Fruit fly (Drosophila melanogaster): ENCODE measurements around the gene C3G.
A peak's percentile ranks its signal among the peaks of the same experiment; 100 is the strongest.

The C3G gene

DNA sequence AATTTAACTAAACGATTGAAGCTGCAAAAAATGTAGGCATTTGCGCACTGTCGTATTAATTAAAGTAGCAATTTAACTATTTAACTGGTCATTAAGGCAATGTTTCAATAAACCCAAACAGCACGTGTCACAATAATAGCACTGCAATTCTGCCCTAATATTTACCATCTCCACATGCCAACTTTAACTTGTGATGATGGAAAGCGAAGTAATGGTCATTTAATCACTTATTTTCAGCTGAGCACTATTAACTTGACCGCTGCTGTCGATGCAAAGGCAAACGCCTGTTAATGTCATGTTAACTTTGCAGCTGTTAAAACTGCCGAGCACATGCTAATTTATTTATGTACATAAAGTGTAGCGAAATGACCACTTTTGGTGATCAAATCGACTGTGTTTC is 9.2 kb downstream of the C3G start (continued):
- peak; percentile 51 for TF ChIP-seq CG4617 (GFP tag; optimal IDR thresholded peaks at IDR 0.05; ENCODE audit: borderline replicate concordance)
- peak; percentile 72 for TF ChIP-seq emc (GFP tag; optimal IDR thresholded peaks at IDR 0.05)
- TF ChIP-seq NfI (GFP tag; optimal IDR thresholded peaks at IDR 0.05), result peak; percentile 86
- TF ChIP-seq CG1024 (GFP tag; IDR thresholded peaks at IDR 0.05), result peak; percentile 75
- peak; percentile 20 for TF ChIP-seq kay (GFP tag; optimal IDR thresholded peaks at IDR 0.05)
- TF ChIP-seq fd64A (GFP tag; optimal IDR thresholded peaks at IDR 0.05), result peak; percentile 12
- TF ChIP-seq CG8765 (GFP tag; IDR thresholded peaks at IDR 0.05), result 0 out of 2 replicates have a peak, but pooled peaks have one; percentile 37
- peak; percentile 80 for TF ChIP-seq caup (GFP tag; optimal IDR thresholded peaks at IDR 0.05; ENCODE audit: severe bottlenecking)
- peak; percentile 85 for TF ChIP-seq ind (GFP tag; optimal IDR thresholded peaks at IDR 0.05)
- no peak for TF ChIP-seq CG4328 (GFP tag; optimal IDR thresholded peaks at IDR 0.05)
- TF ChIP-seq jigr1 (GFP tag; IDR thresholded peaks at IDR 0.05), result peak; percentile 61; the same call in 2 of the 3 replicates
- TF ChIP-seq gt (GFP tag; IDR thresholded peaks at IDR 0.05), result no peak
- no peak for TF ChIP-seq CG42726 (GFP tag; IDR thresholded peaks at IDR 0.05; ENCODE audit: partially characterized antibody)
- peak; percentile 48; the same call in 1 of the 3 replicates for TF ChIP-seq C15 (GFP tag; IDR thresholded peaks at IDR 0.05)
- TF ChIP-seq Poxn (GFP tag; IDR thresholded peaks at IDR 0.05), result no peak
- peak; percentile 75 for TF ChIP-seq phol (tag; optimal IDR thresholded peaks at IDR 0.05)
- TF ChIP-seq CG2129 (GFP tag; IDR thresholded peaks at IDR 0.05; ENCODE audit: partially characterized antibody), result no peak
- TF ChIP-seq CG17359 (tag; optimal IDR thresholded peaks at IDR 0.05), result peak; percentile 86
- TF ChIP-seq knrl (GFP tag; IDR thresholded peaks at IDR 0.05; ENCODE audit: partially characterized antibody), result no peak
- TF ChIP-seq br (optimal IDR thresholded peaks at IDR 0.05), result no peak
- TF ChIP-seq btn (GFP tag; optimal IDR thresholded peaks at IDR 0.05), result peak; percentile 51
- no peak for TF ChIP-seq TFAM (GFP tag; optimal IDR thresholded peaks at IDR 0.05)
- TF ChIP-seq CG17568 (GFP tag; optimal IDR thresholded peaks at IDR 0.05), result peak; percentile 68
- peak; percentile 91 for TF ChIP-seq ci (GFP tag; IDR thresholded peaks at IDR 0.05)
- peak; percentile 73 for TF ChIP-seq CG8388 (GFP tag; optimal IDR thresholded peaks at IDR 0.05)
- peak; percentile 73 for TF ChIP-seq CG10147 (GFP tag; optimal IDR thresholded peaks at IDR 0.05)
- peak; percentile 75 for TF ChIP-seq CG30431 (GFP tag; optimal IDR thresholded peaks at IDR 0.05)
- peak; percentile 85 for TF ChIP-seq CG2199 (GFP tag; IDR thresholded peaks at IDR 0.05)
- 0 out of 2 replicates have a peak, but pooled peaks have one; percentile 58 for TF ChIP-seq rib (GFP tag; IDR thresholded peaks at IDR 0.05)
- TF ChIP-seq CG11696 (GFP tag; IDR thresholded peaks at IDR 0.05), result peak; percentile 95
- TF ChIP-seq run (tag; optimal IDR thresholded peaks at IDR 0.05), result peak; percentile 53
- TF ChIP-seq CG14667 (GFP tag; IDR thresholded peaks at IDR 0.05), result peak; percentile 74
- no peak for TF ChIP-seq CG10543 (GFP tag; optimal IDR thresholded peaks at IDR 0.05)
- TF ChIP-seq Six4 (GFP tag; optimal IDR thresholded peaks at IDR 0.05), result peak; percentile 56
- peak; percentile 82 for TF ChIP-seq bab2 (GFP tag; optimal IDR thresholded peaks at IDR 0.05)
- peak; percentile 73 for TF ChIP-seq pb (GFP tag; optimal IDR thresholded peaks at IDR 0.05)
- no peak for TF ChIP-seq tll (GFP tag; optimal IDR thresholded peaks at IDR 0.05)
- peak; percentile 61 for TF ChIP-seq CG12744 (GFP tag; optimal IDR thresholded peaks at IDR 0.05)
- TF ChIP-seq row (GFP tag; IDR thresholded peaks at IDR 0.05), result peak; percentile 84
- TF ChIP-seq lov (optimal IDR thresholded peaks at IDR 0.05), result no peak
- TF ChIP-seq lov (GFP tag; IDR thresholded peaks at IDR 0.05), result peak; percentile 62; the same call in 1 of the 3 replicates
- TF ChIP-seq Kr (GFP tag; optimal IDR thresholded peaks at IDR 0.05), result no peak
- TF ChIP-seq CG7271 (tag; optimal IDR thresholded peaks at IDR 0.05), result no peak
- TF ChIP-seq sqz (GFP tag; optimal IDR thresholded peaks at IDR 0.05), result peak; percentile 9
- TF ChIP-seq CG16815 (GFP tag; optimal IDR thresholded peaks at IDR 0.05), result peak; percentile 71
- peak; percentile 61 for TF ChIP-seq CG17829 (tag; optimal IDR thresholded peaks at IDR 0.05)
- TF ChIP-seq CG16863 (GFP tag; optimal IDR thresholded peaks at IDR 0.05), result peak; percentile 74
- peak; percentile 7 for TF ChIP-seq Nf-YC (tag; optimal IDR thresholded peaks at IDR 0.05)
- TF ChIP-seq Aef1 (GFP tag; IDR thresholded peaks at IDR 0.05), result peak; percentile 85
- TF ChIP-seq sima (GFP tag; optimal IDR thresholded peaks at IDR 0.05), result no peak
- TF ChIP-seq nerfin-1 (tag; optimal IDR thresholded peaks at IDR 0.05), result peak; percentile 25

All from whole organism, embryonic.